Worm (Caenorhabditis elegans) whole organism, young adult: ENCODE data around the gene sdz-8.

Experiments
- B0336.3 ChIP-seq: fragments of 200-800 bp; sonication (Bioruptor generic); IDR thresholded peaks from 2 replicates; pipeline ENCODE4 v1.3.6; 2022; ENCODE audit warnings: missing genetic modification characterization, missing compliant biosample characterization
- K12H6.12 ChIP-seq: fragments of 200-800 bp; sonication (Bioruptor generic); optimal IDR thresholded peaks from 2 replicates; lab custom pipeline; 2018; ENCODE audit warnings: mild to moderate bottlenecking, missing genetic modification characterization, missing compliant biosample characterization
- attf-5 ChIP-seq: fragments of 200-800 bp; sonication (Bioruptor generic); optimal IDR thresholded peaks from 2 replicates; lab custom pipeline; 2018; ENCODE audit warnings: mild to moderate bottlenecking, missing genetic modification characterization, missing compliant biosample characterization
- bed-1 ChIP-seq: fragments of 200-800 bp; sonication (Bioruptor generic); IDR thresholded peaks from 2 replicates; pipeline ENCODE4 v1.3.6; 2022; ENCODE audit warnings: missing genetic modification reagents, missing genetic modification characterization, missing compliant biosample characterization
- ceh-100 ChIP-seq: fragments of 200-800 bp; sonication (Bioruptor generic); IDR thresholded peaks from 2 replicates; pipeline ENCODE4 v1.3.6; 2022; ENCODE audit warnings: missing genetic modification reagents, missing genetic modification characterization, missing compliant biosample characterization
- madf-10 ChIP-seq: sonication (generic microtip); optimal IDR thresholded peaks from 2 replicates; lab custom pipeline; 2016; ENCODE audit warnings: mild to moderate bottlenecking, missing genetic modification characterization, missing compliant biosample characterization
- mxl-1 ChIP-seq: sonication (generic microtip); optimal IDR thresholded peaks from 2 replicates; lab custom pipeline; 2016; ENCODE audit warnings: missing genetic modification characterization, missing compliant biosample characterization
- nfya-1 ChIP-seq: sonication (generic microtip); optimal IDR thresholded peaks from 2 replicates; lab custom pipeline; 2017; ENCODE audit warnings: antibody characterized with exemption, missing compliant biosample characterization, missing genetic modification characterization, borderline replicate concordance; ENCODE audit not compliant: insufficient read depth
- pha-4 ChIP-seq: fragments of 150-350 bp; sonication (generic microtip); optimal IDR thresholded peaks from 2 replicates; lab custom pipeline; 2014; ENCODE audit warnings: missing biosample characterization, missing genetic modification reagents, missing genetic modification characterization
- rpc-1 ChIP-seq, 2 experiments: fragments of 150-350 bp in 1 of 2; sonication (generic microtip) in 1 of 2; optimal IDR thresholded peaks; 2 replicates each; lab custom pipeline; 2014 to 2018; ENCODE audit warnings: missing biosample characterization in 1 of 2, missing genetic modification characterization in 1 of 2, missing genetic modification reagents in 1 of 2, missing genotype in 1 of 2
- tbx-9 ChIP-seq: sonication (generic microtip); optimal IDR thresholded peaks from 2 replicates; lab custom pipeline; 2016; ENCODE audit warnings: borderline replicate concordance, missing genetic modification characterization, inconsistent platforms, missing compliant biosample characterization
- xnd-1 ChIP-seq: sonication (generic microtip); optimal IDR thresholded peaks from 2 replicates; lab custom pipeline; 2016; ENCODE audit warnings: missing genotype, missing genetic modification reagents, missing genetic modification characterization, missing compliant biosample characterization

- no peak for TF ChIP-seq tbx-9
- no peak for TF ChIP-seq pha-4 (tag; lab: Kevin White, UChicago)
- no peak for TF ChIP-seq rpc-1 (optimal IDR thresholded peaks at IDR 0.05; lab: Kevin White, UChicago)
- TF ChIP-seq rpc-1 (tag; optimal IDR thresholded peaks at IDR 0.05; lab: Kevin White, UChicago): no peak
- no peak for TF ChIP-seq ceh-100 (GFP tag; lab: Robert Waterston, UW)
- TF ChIP-seq B0336.3 (GFP tag; lab: Robert Waterston, UW): no peak
- TF ChIP-seq K12H6.12 (tag; lab: Kevin White, UChicago): no peak
- no peak for TF ChIP-seq attf-5 (GFP tag; lab: Kevin White, UChicago)
- TF ChIP-seq bed-1 (GFP tag; lab: Robert Waterston, UW): no peak
- no peak for TF ChIP-seq nfya-1 (tag; lab: Kevin White, UChicago)
- no peak for TF ChIP-seq mxl-1 (tag; lab: Kevin White, UChicago)
- TF ChIP-seq madf-10 (tag; lab: Kevin White, UChicago): no peak
- TF ChIP-seq xnd-1 (tag; lab: Kevin White, UChicago): no peak
Observed at ce11 chrV:11529541-11529940, 13.6 kb upstream of the sdz-8 start.
